Fruit fly (Drosophila melanogaster) whole organism, embryonic: ENCODE results near the gene CG14818.
A peak's percentile ranks its signal among the peaks of the same experiment; 100 is the strongest.

ENCODE experiments used
- CG10147 ChIP-seq: fragments of 200-800 bp; sonication (Bioruptor generic); optimal IDR thresholded peaks from 2 replicates; lab custom pipeline; 2019; ENCODE audit warnings: missing biosample characterization, mild to moderate bottlenecking, missing genetic modification characterization, moderate library complexity
- CG10543 ChIP-seq: fragments of 200-800 bp; sonication (Bioruptor generic); optimal IDR thresholded peaks from 3 replicates; lab custom pipeline; 2017; ENCODE audit warnings: missing biosample characterization, mild to moderate bottlenecking, missing genetic modification characterization, moderate library complexity
- CG11696 ChIP-seq: fragments of 200-800 bp; sonication (Bioruptor generic); IDR thresholded peaks from 2 replicates; pipeline ENCODE4 v1.3.6; 2022; ENCODE audit warnings: missing biosample characterization, missing genetic modification characterization
- CG13424 ChIP-seq: fragments of 200-800 bp; sonication (Bioruptor generic); optimal IDR thresholded peaks from 2 replicates; lab custom pipeline; 2019; ENCODE audit warnings: missing biosample characterization, mild to moderate bottlenecking, missing genetic modification characterization, moderate library complexity
- CG16815 ChIP-seq: fragments of 200-800 bp; sonication (Bioruptor generic); optimal IDR thresholded peaks from 3 replicates; lab custom pipeline; 2017; ENCODE audit warnings: missing biosample characterization, mild to moderate bottlenecking, missing genetic modification characterization
- CG17912 ChIP-seq: fragments of 200-800 bp; sonication (Bioruptor generic); optimal IDR thresholded peaks from 2 replicates; lab custom pipeline; 2018; ENCODE audit warnings: missing biosample characterization, mild to moderate bottlenecking, missing genetic modification characterization
- CG1792 ChIP-seq: fragments of 200-800 bp; sonication (Bioruptor generic); optimal IDR thresholded peaks from 2 replicates; lab custom pipeline; 2016; ENCODE audit warnings: missing biosample characterization, missing genetic modification characterization
- CG18619 ChIP-seq: fragments of 200-800 bp; sonication (Bioruptor generic); optimal IDR thresholded peaks from 3 replicates; lab custom pipeline; 2017; ENCODE audit warnings: missing biosample characterization, mild to moderate bottlenecking, missing genetic modification characterization
- CG2116 ChIP-seq: fragments of 200-800 bp; sonication (Bioruptor generic); optimal IDR thresholded peaks from 3 replicates; lab custom pipeline; 2018; ENCODE audit warnings: missing biosample characterization, mild to moderate bottlenecking, missing genetic modification characterization
- CG2678 ChIP-seq: fragments of 200-800 bp; sonication (Bioruptor generic); optimal IDR thresholded peaks from 3 replicates; lab custom pipeline; 2019; ENCODE audit warnings: missing biosample characterization, mild to moderate bottlenecking, missing genetic modification characterization, moderate library complexity
- CG30403 ChIP-seq: fragments of 200-800 bp; sonication (Bioruptor generic); optimal IDR thresholded peaks from 3 replicates; lab custom pipeline; 2016; ENCODE audit warnings: missing biosample characterization, missing genetic modification characterization
- CG33213 ChIP-seq: fragments of 200-800 bp; sonication (Bioruptor generic); optimal IDR thresholded peaks from 3 replicates; lab custom pipeline; 2016; ENCODE audit warnings: missing biosample characterization, missing genetic modification characterization
- CG3726 ChIP-seq: fragments of 200-800 bp; sonication (Bioruptor generic); IDR thresholded peaks from 3 replicates; pipeline ENCODE4, ENCODE4 v1.3.6; 2022; ENCODE audit warnings: missing biosample characterization, missing genetic modification characterization
- CG4360 ChIP-seq: fragments of 200-800 bp; sonication (Bioruptor generic); IDR thresholded peaks from 2 replicates; pipeline ENCODE4 v1.3.6; 2022; ENCODE audit warnings: missing biosample characterization, missing genetic modification characterization
- CG4730 ChIP-seq: fragments of 200-800 bp; sonication (Bioruptor generic); IDR thresholded peaks from 2 replicates; pipeline ENCODE4 v1.3.6; 2022; ENCODE audit warnings: missing biosample characterization, missing genetic modification characterization
- CG6765 ChIP-seq: fragments of 200-800 bp; sonication (Bioruptor generic); optimal IDR thresholded peaks from 3 replicates; lab custom pipeline; 2017; ENCODE audit warnings: missing biosample characterization, mild to moderate bottlenecking, missing genetic modification characterization
- CG6813 ChIP-seq: fragments of 200-800 bp; sonication (Bioruptor generic); optimal IDR thresholded peaks from 2 replicates; lab custom pipeline; 2017; ENCODE audit warnings: missing biosample characterization, missing genetic modification characterization, mild to moderate bottlenecking, moderate library complexity, missing genetic modification reagents
- CG7556 ChIP-seq: fragments of 200-800 bp; sonication (Bioruptor generic); optimal IDR thresholded peaks from 2 replicates; lab custom pipeline; 2017; ENCODE audit warnings: missing biosample characterization, mild to moderate bottlenecking, missing genetic modification characterization
- CG9437 ChIP-seq: fragments of 200-800 bp; sonication (Bioruptor generic); optimal IDR thresholded peaks from 2 replicates; lab custom pipeline; 2018; ENCODE audit warnings: missing biosample characterization, mild to moderate bottlenecking, missing genetic modification characterization
- Chrac-16 ChIP-seq: fragments of 200-800 bp; sonication (Bioruptor generic); optimal IDR thresholded peaks from 3 replicates; lab custom pipeline; 2016; ENCODE audit warnings: missing biosample characterization, missing genetic modification characterization
- Dll ChIP-seq: fragments of 200-800 bp; sonication (Bioruptor generic); IDR thresholded peaks from 4 replicates; pipeline ENCODE4 v1.3.6; 2022; ENCODE audit warnings: missing biosample characterization, missing genetic modification characterization; ENCODE audit not compliant: partially characterized antibody
- Doc2 ChIP-seq: fragments of 200-800 bp; sonication (Bioruptor generic); IDR thresholded peaks from 2 replicates; pipeline ENCODE4 v1.3.6; 2022; ENCODE audit warnings: missing biosample characterization, missing genetic modification characterization
- Fer2 ChIP-seq: fragments of 200-800 bp; sonication (Bioruptor generic); optimal IDR thresholded peaks from 2 replicates; lab custom pipeline; 2018; ENCODE audit warnings: missing biosample characterization, mild to moderate bottlenecking, missing genetic modification characterization, moderate library complexity
- HLHmδ ChIP-seq: fragments of 200-800 bp; sonication (Bioruptor generic); optimal IDR thresholded peaks from 2 replicates; lab custom pipeline; 2018; ENCODE audit warnings: missing biosample characterization, mild to moderate bottlenecking, missing genetic modification characterization, moderate library complexity
- Hand ChIP-seq: fragments of 200-800 bp; sonication (Bioruptor generic); optimal IDR thresholded peaks from 2 replicates; lab custom pipeline; 2017; ENCODE audit warnings: mild to moderate bottlenecking, missing biosample characterization, missing genetic modification reagents, missing genetic modification characterization
- Hr51 ChIP-seq, 2 experiments: fragments of 200-800 bp; sonication (Bioruptor generic); optimal IDR thresholded peaks; 2 replicates in 1 of 2; 3 replicates in 1 of 2; lab custom pipeline; 2016 to 2018; ENCODE audit warnings: missing biosample characterization in 2 of 2, missing genetic modification characterization in 2 of 2, mild to moderate bottlenecking in 1 of 2, moderate library complexity in 1 of 2
- Max ChIP-seq: fragments of 200-800 bp; sonication (Bioruptor generic); optimal IDR thresholded peaks from 2 replicates; lab custom pipeline; 2016; ENCODE audit warnings: missing biosample characterization, mild to moderate bottlenecking, missing genetic modification characterization
- Nf-YB ChIP-seq: fragments of 200-800 bp; sonication (Bioruptor generic); optimal IDR thresholded peaks from 3 replicates; lab custom pipeline; 2019; ENCODE audit warnings: missing biosample characterization, mild to moderate bottlenecking, missing genetic modification characterization, moderate library complexity
- Optix ChIP-seq: fragments of 200-800 bp; sonication (Bioruptor generic); IDR thresholded peaks from 3 replicates; pipeline ENCODE4 v1.3.6; 2022; ENCODE audit warnings: missing biosample characterization, missing genetic modification characterization
- Sox102F ChIP-seq: fragments of 200-800 bp; sonication (Bioruptor generic); optimal IDR thresholded peaks from 2 replicates; lab custom pipeline; 2018; ENCODE audit warnings: missing biosample characterization, mild to moderate bottlenecking, missing genetic modification characterization, moderate library complexity
- Spps ChIP-seq: fragments of 200-800 bp; sonication (Bioruptor generic); optimal IDR thresholded peaks from 2 replicates; lab custom pipeline; 2018; ENCODE audit warnings: missing biosample characterization, mild to moderate bottlenecking, missing genetic modification characterization
- bab2 ChIP-seq: fragments of 200-800 bp; sonication (Bioruptor generic); optimal IDR thresholded peaks from 2 replicates; lab custom pipeline; 2016; ENCODE audit warnings: missing biosample characterization, missing genetic modification characterization
- hkb ChIP-seq, 2 experiments: fragments of 200-800 bp in 1 of 2; fragments of >200 bp in 1 of 2; sonication (Bioruptor generic) in 1 of 2; IDR thresholded peaks in 1 of 2; optimal IDR thresholded peaks in 1 of 2; 2 replicates each; pipeline versions ENCODE4 v1.3.6 to Lab custom; 2017 to 2022; ENCODE audit warnings: missing biosample characterization in 1 of 2, missing genetic modification characterization in 1 of 2
- kay ChIP-seq: fragments of 200-800 bp; sonication (Bioruptor generic); optimal IDR thresholded peaks from 2 replicates; lab custom pipeline; 2016; ENCODE audit warnings: missing biosample characterization, missing genetic modification characterization
- ken ChIP-seq: fragments of 200-800 bp; sonication (Bioruptor generic); IDR thresholded peaks from 3 replicates; pipeline ENCODE4 v1.3.6; 2022; ENCODE audit warnings: missing biosample characterization, missing genetic modification characterization
- lmd ChIP-seq: fragments of 200-800 bp; sonication (Bioruptor generic); IDR thresholded peaks from 2 replicates; pipeline ENCODE4 v1.3.6; 2022; ENCODE audit warnings: missing biosample characterization, missing genetic modification characterization
- nau ChIP-seq: fragments of 200-800 bp; sonication (Bioruptor generic); optimal IDR thresholded peaks from 3 replicates; lab custom pipeline; 2017; ENCODE audit warnings: missing biosample characterization, mild to moderate bottlenecking, missing genetic modification characterization, missing genetic modification reagents
- row ChIP-seq: fragments of 200-800 bp; sonication (Bioruptor generic); IDR thresholded peaks from 3 replicates; pipeline ENCODE4 v1.3.6; 2022; ENCODE audit warnings: missing biosample characterization, missing genetic modification characterization
- sc ChIP-seq, 3 experiments: fragments of >200 bp in 2 of 3; fragments of 200-800 bp in 1 of 3; sonication (Bioruptor generic) in 1 of 3; optimal IDR thresholded peaks; 2 replicates in 2 of 3; 3 replicates in 1 of 3; lab custom pipeline; 2017; ENCODE audit warnings: mild to moderate bottlenecking in 1 of 3, missing biosample characterization in 1 of 3, missing genetic modification characterization in 1 of 3, missing genetic modification reagents in 1 of 3
- sens ChIP-seq: fragments of 200-800 bp; sonication (Bioruptor generic); peaks from one replicate; lab custom pipeline; 2016; ENCODE audit warnings: missing biosample characterization, missing genetic modification characterization
- seq ChIP-seq: fragments of 200-800 bp; sonication (Bioruptor generic); IDR thresholded peaks from 2 replicates; pipeline ENCODE4 v1.3.6; 2022; ENCODE audit warnings: missing biosample characterization, missing genetic modification characterization
- sisA ChIP-seq: fragments of 200-800 bp; sonication (Bioruptor generic); IDR thresholded peaks from 2 replicates; pipeline ENCODE4 v1.3.6; 2022; ENCODE audit warnings: missing biosample characterization, missing genetic modification characterization
- slou ChIP-seq: fragments of 200-800 bp; sonication (Bioruptor generic); optimal IDR thresholded peaks from 3 replicates; lab custom pipeline; 2016; ENCODE audit warnings: missing biosample characterization, missing genetic modification characterization
- ssp ChIP-seq: fragments of 200-800 bp; sonication (Bioruptor generic); IDR thresholded peaks from 2 replicates; pipeline ENCODE4 v1.3.6; 2022; ENCODE audit warnings: missing biosample characterization, missing genetic modification characterization
- tin ChIP-seq: fragments of 200-800 bp; sonication (Bioruptor generic); optimal IDR thresholded peaks from 3 replicates; lab custom pipeline; 2016; ENCODE audit warnings: missing biosample characterization, missing genetic modification characterization
- trem ChIP-seq: fragments of 200-800 bp; optimal IDR thresholded peaks from 3 replicates; lab custom pipeline; 2019; ENCODE audit warnings: missing biosample characterization, mild to moderate bottlenecking, missing genetic modification characterization, moderate library complexity
- tup ChIP-seq: fragments of 200-800 bp; sonication (Bioruptor generic); optimal IDR thresholded peaks from 2 replicates; lab custom pipeline; 2016; ENCODE audit warnings: missing biosample characterization, mild to moderate bottlenecking, missing genetic modification characterization, moderate library complexity
- unc-4 ChIP-seq: fragments of 200-800 bp; sonication (Bioruptor generic); IDR thresholded peaks from 2 replicates; pipeline ENCODE4 v1.3.6; 2022; ENCODE audit warnings: missing biosample characterization, missing genetic modification characterization; ENCODE audit not compliant: partially characterized antibody
- usp ChIP-seq: fragments of >200 bp; optimal IDR thresholded peaks from 2 replicates; lab custom pipeline; 2017; ENCODE audit warnings: missing biosample characterization, missing genetic modification characterization

CG14818 gene

dm6 chrX:1907727-1908264, 28.2 kb upstream of the CG14818 start, which contains the start of gene mip130 (continued):
- no peak for TF ChIP-seq CG3726 (GFP tag; lab: Robert Waterston, UW)
- peak; percentile 60 for TF ChIP-seq CG10543
- TF ChIP-seq CG16815 (GFP tag; lab: Kevin White, UChicago): no peak
- no peak for TF ChIP-seq kay (GFP tag; lab: Kevin White, UChicago)
- no peak for TF ChIP-seq sc (optimal IDR thresholded peaks at IDR 0.05; lab: Kevin White, UChicago)
- no peak for TF ChIP-seq sc (GFP tag; optimal IDR thresholded peaks at IDR 0.05; lab: Kevin White, UChicago)
- TF ChIP-seq CG11696 (GFP tag; lab: Robert Waterston, UW): no peak
- no peak for TF ChIP-seq HLHmδ (GFP tag; lab: Kevin White, UChicago)
- TF ChIP-seq Hr51 (GFP tag; optimal IDR thresholded peaks at IDR 0.05; lab: Kevin White, UChicago): peak in 1 of 2 experiments; percentile 51
- TF ChIP-seq CG9437 (GFP tag; lab: Kevin White, UChicago): peak; percentile 9
- no peak for TF ChIP-seq Fer2
- peak; percentile 27 for TF ChIP-seq CG30403 (GFP tag; lab: Kevin White, UChicago)
- no peak for TF ChIP-seq Sox102F (GFP tag; lab: Kevin White, UChicago)
- no peak for TF ChIP-seq slou
- peak; percentile 46 for TF ChIP-seq Max (GFP tag; lab: Kevin White, UChicago)
- no peak for TF ChIP-seq tup (GFP tag; lab: Kevin White, UChicago)
- 0 out of 2 replicates have a peak, but pooled peaks have one; percentile 10 for TF ChIP-seq CG4730 (GFP tag; lab: Robert Waterston, UW)
- TF ChIP-seq CG2678: peak; percentile 62
- TF ChIP-seq Hand (GFP tag; lab: Kevin White, UChicago): no peak
- peak; percentile 17; the same call in 1 of the 3 replicates for TF ChIP-seq Optix (GFP tag; lab: Robert Waterston, UW)
- TF ChIP-seq tin (GFP tag; lab: Kevin White, UChicago): no peak
- TF ChIP-seq nau (GFP tag; lab: Kevin White, UChicago): no peak
- peak; percentile 51 for TF ChIP-seq CG7556 (GFP tag; lab: Kevin White, UChicago)
- peak; percentile 88 for TF ChIP-seq sens (GFP tag; lab: Kevin White, UChicago)
- TF ChIP-seq trem: peak; percentile 98
- peak; percentile 55 for TF ChIP-seq sisA (GFP tag; lab: Robert Waterston, UW)
- TF ChIP-seq bab2 (GFP tag; lab: Kevin White, UChicago): no peak
- peak; percentile 56 for TF ChIP-seq hkb (optimal IDR thresholded peaks at IDR 0.05; lab: Kevin White, UChicago)
- TF ChIP-seq hkb (GFP tag; IDR thresholded peaks at IDR 0.05; lab: Robert Waterston, UW): peak; percentile 63; the same call in 1 of the 2 replicates
- TF ChIP-seq CG10147: peak; percentile 55
- TF ChIP-seq CG17912: no peak
- no peak for TF ChIP-seq CG6765 (GFP tag; lab: Kevin White, UChicago)
- TF ChIP-seq lmd (GFP tag; lab: Robert Waterston, UW): peak; percentile 45; the same call in 1 of the 2 replicates
- TF ChIP-seq Nf-YB (GFP tag; lab: Kevin White, UChicago): no peak
- peak; percentile 42; the same call in 1 of the 2 replicates for TF ChIP-seq ssp (GFP tag; lab: Robert Waterston, UW)
- TF ChIP-seq CG33213 (GFP tag; lab: Kevin White, UChicago): no peak
- peak; percentile 53 for TF ChIP-seq CG18619 (GFP tag; lab: Kevin White, UChicago)
- TF ChIP-seq CG1792 (GFP tag; lab: Kevin White, UChicago): no peak
- no peak for TF ChIP-seq CG6813 (GFP tag; lab: Kevin White, UChicago)
- peak; percentile 35 for TF ChIP-seq CG13424 (tag; lab: Kevin White, UChicago)
- TF ChIP-seq CG4360 (GFP tag; lab: Robert Waterston, UW): no peak
- TF ChIP-seq unc-4: peak; percentile 74
- no peak for TF ChIP-seq usp (GFP tag; lab: Kevin White, UChicago)
- TF ChIP-seq CG2116: peak; percentile 47
- TF ChIP-seq Chrac-16 (GFP tag; lab: Kevin White, UChicago): no peak
- TF ChIP-seq Doc2 (GFP tag; lab: Robert Waterston, UW): no peak
- peak; percentile 82; the same call in 3 of the 4 replicates for TF ChIP-seq Dll (GFP tag; lab: Robert Waterston, UW)
- TF ChIP-seq ken: no peak
- TF ChIP-seq row (GFP tag; lab: Robert Waterston, UW): peak; percentile 92
- no peak for TF ChIP-seq Spps
- TF ChIP-seq seq: 0 out of 2 replicates have a peak, but pooled peaks have one; percentile 23
